Worm (Caenorhabditis elegans) whole organism, midembryonic: Measurements from ENCODE around the gene sql-1.
A peak's percentile ranks its signal among the peaks of the same experiment; 100 is the strongest.

Experiments used
- T22C8.4 ChIP-seq: fragments of 200-800 bp; sonication (Bioruptor generic); IDR thresholded peaks from 2 replicates; pipeline ENCODE4 v1.3.6; 2022; ENCODE audit warnings: missing genetic modification characterization, missing compliant biosample characterization
- cog-1 ChIP-seq: sonication (generic microtip); optimal IDR thresholded peaks from 2 replicates; lab custom pipeline; 2016; ENCODE audit warnings: missing genetic modification characterization, missing compliant biosample characterization
- flt-1 ChIP-seq: fragments of 200-800 bp; sonication (Bioruptor generic); IDR thresholded peaks from 2 replicates; pipeline ENCODE4 v1.3.6; 2022; ENCODE audit warnings: missing genetic modification characterization, missing compliant biosample characterization
- klf-2 ChIP-seq: fragments of 200-800 bp; sonication (Bioruptor generic); conservative IDR thresholded peaks from 2 replicates; pipeline ENCODE4 v1.3.6; 2022; ENCODE audit warnings: missing genetic modification reagents, missing genetic modification characterization, missing compliant biosample characterization
- med-1 ChIP-seq: sonication (generic microtip); optimal IDR thresholded peaks from 2 replicates; lab custom pipeline; 2017; ENCODE audit warnings: missing genetic modification characterization, mild to moderate bottlenecking, missing compliant biosample characterization, antibody characterized with exemption, missing genetic modification reagents; ENCODE audit not compliant: insufficient read depth
- ref-1 ChIP-seq: fragments of 200-800 bp; sonication (Bioruptor generic); conservative IDR thresholded peaks from 2 replicates; pipeline ENCODE4 v1.3.6; 2022; ENCODE audit warnings: missing genetic modification reagents, missing genetic modification characterization, missing compliant biosample characterization
- tab-1 ChIP-seq: fragments of 200-800 bp; sonication (Bioruptor generic); IDR thresholded peaks from 2 replicates; pipeline ENCODE4 v1.3.6; 2022; ENCODE audit warnings: missing genetic modification characterization, missing compliant biosample characterization
- ztf-23 ChIP-seq: fragments of 200-800 bp; sonication (Bioruptor generic); IDR thresholded peaks from 2 replicates; pipeline ENCODE4 v1.3.6; 2022; ENCODE audit warnings: missing genetic modification reagents, missing genetic modification characterization, missing compliant biosample characterization
- ztf-29 ChIP-seq: fragments of 200-800 bp; sonication (Bioruptor generic); IDR thresholded peaks from 2 replicates; pipeline ENCODE4 v1.3.6; 2022; ENCODE audit warnings: missing genetic modification reagents, missing genetic modification characterization, missing compliant biosample characterization

Gene sql-1

ce11 chrIII:12562769-12563168 is 63.4 kb downstream of the sql-1 start:
- no peak for TF ChIP-seq med-1 (GFP tag; lab: Kevin White, UChicago)
- no peak for TF ChIP-seq cog-1 (tag; lab: Kevin White, UChicago)
- no peak for TF ChIP-seq tab-1 (GFP tag; lab: Robert Waterston, UW)
- TF ChIP-seq T22C8.4 (GFP tag; lab: Robert Waterston, UW): no peak
- TF ChIP-seq ztf-29: no peak
- TF ChIP-seq flt-1: no peak
- TF ChIP-seq ref-1 (GFP tag; lab: Robert Waterston, UW): no peak
- no peak for TF ChIP-seq ztf-23
- no peak for TF ChIP-seq klf-2 (GFP tag; lab: Robert Waterston, UW)

DNA sequence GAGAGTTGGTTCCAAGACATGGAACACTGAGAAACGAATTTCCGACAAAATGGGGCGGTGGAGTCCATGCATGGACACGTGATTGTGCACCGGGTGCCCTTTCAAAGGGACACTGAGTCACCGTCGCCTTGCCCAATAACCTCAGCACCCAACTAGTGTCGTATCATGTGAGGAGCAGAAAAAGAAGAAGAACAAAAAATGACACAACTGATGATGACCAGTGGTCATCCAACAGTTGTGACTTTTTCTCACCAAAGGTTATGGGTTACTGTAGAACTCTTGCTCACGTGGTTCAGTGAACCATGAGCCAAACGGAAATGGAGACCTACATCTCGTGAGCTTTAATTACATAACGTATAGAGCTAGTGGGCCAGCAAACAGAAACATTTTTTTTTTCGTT is 66.4 kb downstream of the sql-1 start:
- TF ChIP-seq T22C8.4 (GFP tag; lab: Robert Waterston, UW): no peak
- no peak for TF ChIP-seq ztf-23
- no peak for TF ChIP-seq ztf-29
- TF ChIP-seq med-1 (GFP tag; lab: Kevin White, UChicago): no peak
- no peak for TF ChIP-seq cog-1 (tag; lab: Kevin White, UChicago)
- TF ChIP-seq ref-1 (GFP tag; lab: Robert Waterston, UW): no peak

DNA sequence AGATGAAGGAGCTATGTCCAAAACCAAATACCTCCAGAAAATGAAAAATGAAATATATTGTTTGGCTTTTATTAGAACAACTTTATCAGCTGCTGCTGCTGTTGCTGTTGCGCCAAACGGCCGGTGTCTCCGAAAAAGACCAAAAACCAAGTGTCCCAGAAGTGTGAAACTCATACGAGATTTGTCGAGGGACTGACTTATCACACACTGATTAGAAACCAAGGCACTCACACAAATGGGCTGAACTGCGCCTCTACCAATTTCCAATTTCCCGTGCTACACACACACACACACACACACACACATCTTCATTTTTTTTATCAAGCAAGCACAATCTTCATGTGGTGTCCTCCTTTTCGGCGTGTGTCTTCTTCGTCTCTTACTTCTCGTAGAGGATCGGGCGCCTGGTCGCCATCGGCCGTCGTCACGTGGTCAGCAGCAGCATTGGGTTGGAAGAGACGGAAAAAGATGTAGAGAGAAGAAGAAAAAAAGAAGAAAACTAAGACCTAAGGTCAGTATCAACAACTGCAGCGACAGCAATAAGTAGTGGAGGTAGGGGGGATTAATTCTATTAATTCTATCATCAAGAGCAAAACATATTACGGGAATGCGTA is 68.8 kb downstream of the sql-1 start:
- TF ChIP-seq ztf-29: no peak
- no peak for TF ChIP-seq tab-1 (GFP tag; lab: Robert Waterston, UW)
- no peak for TF ChIP-seq cog-1 (tag; lab: Kevin White, UChicago)
- no peak for TF ChIP-seq T22C8.4 (GFP tag; lab: Robert Waterston, UW)
- TF ChIP-seq flt-1: no peak
- TF ChIP-seq ref-1 (GFP tag; lab: Robert Waterston, UW): no peak
- TF ChIP-seq ztf-23: no peak
- TF ChIP-seq klf-2 (GFP tag; lab: Robert Waterston, UW): no peak
- TF ChIP-seq med-1 (GFP tag; lab: Kevin White, UChicago): no peak

ce11 chrIII:12568962-12569361 is 69.6 kb downstream of the sql-1 start:
- TF ChIP-seq med-1 (GFP tag; lab: Kevin White, UChicago) (no peak), ref-1 (GFP tag; lab: Robert Waterston, UW) (no peak), klf-2 (GFP tag; lab: Robert Waterston, UW) (no peak), ztf-23 (no peak), ztf-29 (no peak), cog-1 (tag; lab: Kevin White, UChicago) (no peak), T22C8.4 (GFP tag; lab: Robert Waterston, UW) (no peak), tab-1 (GFP tag; lab: Robert Waterston, UW) (no peak), flt-1 (no peak)

DNA sequence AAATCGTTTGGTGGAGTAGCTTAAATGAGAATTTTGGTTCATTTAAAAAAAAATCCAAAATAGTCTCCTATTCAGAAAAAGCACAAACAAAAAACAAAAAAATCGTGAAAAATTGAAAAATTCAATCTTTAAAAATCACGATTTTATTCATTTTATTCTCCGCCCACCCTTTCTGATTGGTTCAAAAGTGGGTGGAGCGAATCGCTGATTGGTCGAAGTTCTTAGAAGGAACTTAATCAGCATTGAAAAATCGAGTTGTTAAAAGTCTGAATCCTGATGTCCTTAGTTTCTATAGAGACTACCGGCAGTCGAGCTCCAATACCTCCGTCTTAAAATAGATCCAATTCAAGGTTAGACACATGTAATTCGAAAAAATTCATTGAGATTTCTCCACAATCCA is 70.5 kb downstream of the sql-1 start:
- no peak for TF ChIP-seq ztf-29
- TF ChIP-seq tab-1 (GFP tag; lab: Robert Waterston, UW): no peak
- TF ChIP-seq flt-1: no peak
- TF ChIP-seq klf-2 (GFP tag; lab: Robert Waterston, UW): no peak
- TF ChIP-seq ref-1 (GFP tag; lab: Robert Waterston, UW): no peak
- no peak for TF ChIP-seq T22C8.4 (GFP tag; lab: Robert Waterston, UW)
- no peak for TF ChIP-seq cog-1 (tag; lab: Kevin White, UChicago)
- TF ChIP-seq med-1 (GFP tag; lab: Kevin White, UChicago): no peak
- no peak for TF ChIP-seq ztf-23

- TF ChIP-seq ztf-23: no peak
- TF ChIP-seq flt-1: 0 out of 2 replicates have a peak, but pooled peaks have one; percentile 17
Measured at ce11 chrIII:12575350-12576292, 76.3 kb downstream of the sql-1 start, which contains the start of gene aakg-1. Gene aakg-1, minus strand, starts transcription at chrIII:12575401.
